Worm (Caenorhabditis elegans): ENCODE data around the gene ops-1.

ops-1 gene

DNA sequence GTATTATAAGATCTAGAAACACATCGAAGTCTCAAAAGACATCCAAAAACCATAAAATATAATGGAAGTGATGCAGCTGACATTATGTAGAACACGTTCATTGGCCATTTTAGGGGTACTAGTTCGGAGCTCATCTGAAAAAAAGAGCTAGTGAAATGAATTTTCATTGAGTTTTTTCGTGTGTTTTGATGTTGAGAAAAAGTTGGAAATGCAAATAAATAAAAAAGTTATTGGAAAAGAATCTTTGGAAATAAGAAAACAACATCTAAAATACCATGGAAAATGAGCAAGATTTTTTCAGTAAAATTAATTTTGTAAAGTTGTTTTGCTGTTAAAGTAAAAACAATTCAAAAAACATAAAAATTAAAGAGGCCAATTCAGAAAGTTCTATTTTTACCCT lies 6.6 kb upstream of the ops-1 start, which contains the start of gene srv-24:
srv-24 (minus strand) TSS at position 101 of the 400 bp plus-strand sequence.
- TF ChIP-seq ets-7 (tag; optimal IDR thresholded peaks at IDR 0.05) (no peak), hnd-1 (tag; optimal IDR thresholded peaks at IDR 0.05) (no peak), hmbx-1 (tag; optimal IDR thresholded peaks at IDR 0.05) (no peak), aly-1 (tag; optimal IDR thresholded peaks at IDR 0.05) (no peak), hmg-4 (GFP tag; optimal IDR thresholded peaks at IDR 0.05) (no peak), flt-1 (GFP tag; IDR thresholded peaks at IDR 0.05) (no peak), F13C5.2 (tag; optimal IDR thresholded peaks at IDR 0.05) (no peak), ceh-36 (tag; optimal IDR thresholded peaks at IDR 0.05) (no peak), ama-1 (optimal IDR thresholded peaks at IDR 0.05) (no peak)

DNA sequence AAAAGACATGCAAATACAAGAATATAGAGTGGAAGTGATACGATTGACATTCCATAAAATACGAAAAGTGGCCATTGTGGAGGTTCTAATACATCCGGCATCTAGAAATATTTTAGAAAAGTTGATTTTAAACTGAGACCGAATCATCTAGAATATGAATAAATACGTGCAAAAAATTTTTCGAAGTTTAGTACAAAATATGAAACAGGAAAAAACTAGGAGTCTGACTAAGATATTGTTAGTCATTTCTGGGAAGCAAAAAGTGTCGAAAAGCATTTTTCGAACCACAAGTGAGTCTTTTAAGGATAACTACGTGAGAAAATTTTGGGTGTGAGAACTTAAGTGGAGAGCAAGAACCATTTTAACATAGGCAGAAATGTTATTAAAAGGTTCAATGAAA lies 2.0 kb downstream of the ops-1 start, which contains the start of gene srv-32:
srv-32 (minus strand) TSS at position 101 of the 400 bp plus-strand sequence.
- TF ChIP-seq B0310.2 (tag; optimal IDR thresholded peaks at IDR 0.05) (no peak), hnd-1 (tag; optimal IDR thresholded peaks at IDR 0.05) (no peak), ets-7 (tag; optimal IDR thresholded peaks at IDR 0.05) (no peak), ceh-36 (tag; optimal IDR thresholded peaks at IDR 0.05) (no peak), pes-1 (GFP tag; IDR thresholded peaks at IDR 0.05) (no peak), ama-1 (optimal IDR thresholded peaks at IDR 0.05) (no peak), flt-1 (GFP tag; IDR thresholded peaks at IDR 0.05) (no peak), hmbx-1 (tag; optimal IDR thresholded peaks at IDR 0.05) (no peak), aly-1 (tag; optimal IDR thresholded peaks at IDR 0.05) (no peak), tbx-11 (GFP tag; IDR thresholded peaks at IDR 0.05) (no peak), tra-4 (tag; optimal IDR thresholded peaks at IDR 0.05) (no peak)

ce11 chrIV:6279392-6279791 lies 4.8 kb downstream of the ops-1 start, which contains the start of gene sams-5:
Gene sams-5, minus strand, starts transcription at chrIV:6279522.
- TF ChIP-seq tbx-37 (GFP tag; conservative IDR thresholded peaks at IDR 0.05) (no peak), B0310.2 (tag; optimal IDR thresholded peaks at IDR 0.05) (no peak), ama-1 (optimal IDR thresholded peaks at IDR 0.05) (no peak), flt-1 (GFP tag; IDR thresholded peaks at IDR 0.05) (no peak), scrt-1 (GFP tag; IDR thresholded peaks at IDR 0.05) (no peak), ceh-36 (tag; optimal IDR thresholded peaks at IDR 0.05) (no peak), hmbx-1 (tag; optimal IDR thresholded peaks at IDR 0.05) (no peak), hmg-4 (GFP tag; optimal IDR thresholded peaks at IDR 0.05) (no peak)

DNA sequence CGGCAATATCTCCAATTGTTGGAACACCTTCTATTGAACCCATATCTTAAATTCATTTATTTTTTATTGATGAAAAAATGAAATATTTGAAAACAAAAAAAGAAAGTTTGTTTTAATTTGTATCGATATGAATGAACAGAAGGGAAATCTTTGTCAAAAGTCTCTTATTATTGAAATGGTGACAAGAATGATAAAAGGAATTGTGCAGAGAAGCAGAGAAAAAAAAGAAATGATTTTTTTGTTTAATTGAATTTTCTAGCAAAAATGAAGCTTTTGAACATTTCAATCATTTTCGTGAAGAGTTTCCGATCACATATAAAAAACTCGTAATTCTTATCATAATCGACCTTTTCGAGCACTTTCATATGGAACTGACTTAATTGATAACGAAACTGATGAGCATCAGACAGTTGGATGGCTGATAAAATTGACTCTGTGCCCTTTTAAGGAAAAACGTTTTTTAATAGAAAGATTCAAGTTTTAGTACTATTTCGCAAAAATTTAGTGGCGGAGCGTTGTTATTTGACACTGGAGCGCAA lies 8.4 kb downstream of the ops-1 start, which contains the start of the genes aat-4 and T13A10.1:
aat-4 (minus strand) TSS at position 51 of the 539 bp plus-strand sequence.
T13A10.1 (plus strand) TSS at position 411 of the 539 bp plus-strand sequence.
- TF ChIP-seq hnd-1 (tag; optimal IDR thresholded peaks at IDR 0.05) (no peak), F13C5.2 (tag; optimal IDR thresholded peaks at IDR 0.05) (no peak), pes-1 (GFP tag; IDR thresholded peaks at IDR 0.05) (no peak), tra-4 (tag; optimal IDR thresholded peaks at IDR 0.05) (no peak), aly-1 (tag; optimal IDR thresholded peaks at IDR 0.05) (no peak), hmg-4 (GFP tag; optimal IDR thresholded peaks at IDR 0.05) (no peak), scrt-1 (GFP tag; IDR thresholded peaks at IDR 0.05) (no peak), ceh-13 (GFP tag; optimal IDR thresholded peaks at IDR 0.05) (no peak), ets-7 (tag; optimal IDR thresholded peaks at IDR 0.05) (no peak), tbx-37 (GFP tag; conservative IDR thresholded peaks at IDR 0.05) (no peak), sea-1 (GFP tag; conservative IDR thresholded peaks at IDR 0.05) (no peak), B0310.2 (tag; optimal IDR thresholded peaks at IDR 0.05) (no peak), tbx-11 (GFP tag; IDR thresholded peaks at IDR 0.05) (no peak), hmbx-1 (tag; optimal IDR thresholded peaks at IDR 0.05) (no peak), ama-1 (optimal IDR thresholded peaks at IDR 0.05) (no peak), ceh-36 (tag; optimal IDR thresholded peaks at IDR 0.05) (no peak), flt-1 (GFP tag; IDR thresholded peaks at IDR 0.05) (no peak)

DNA sequence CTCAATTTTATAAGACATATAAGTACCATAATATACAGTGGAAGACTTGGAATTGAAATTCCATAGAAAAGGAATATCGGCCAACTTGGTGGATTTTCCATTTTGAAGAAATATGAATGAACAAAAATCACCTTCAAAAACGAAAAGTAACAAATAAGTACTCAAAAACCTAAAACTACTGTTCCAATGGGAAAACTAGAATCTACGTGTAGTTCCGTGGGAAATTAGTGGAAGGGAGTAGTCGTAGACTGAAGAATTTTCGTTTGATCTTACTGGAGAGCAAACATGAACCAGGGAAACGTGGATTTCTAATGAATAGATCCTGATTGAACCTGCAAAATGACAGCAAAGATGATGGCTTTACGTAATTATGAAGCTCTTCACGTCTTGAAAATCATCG lies 12.3 kb downstream of the ops-1 start, which contains the start of gene srv-31:
srv-31 (minus strand) TSS at position 101 of the 400 bp plus-strand sequence.
- TF ChIP-seq tbx-11 (GFP tag; IDR thresholded peaks at IDR 0.05) (no peak), ceh-36 (tag; optimal IDR thresholded peaks at IDR 0.05) (no peak), flt-1 (GFP tag; IDR thresholded peaks at IDR 0.05) (no peak), F13C5.2 (tag; optimal IDR thresholded peaks at IDR 0.05) (no peak), ets-7 (tag; optimal IDR thresholded peaks at IDR 0.05) (no peak), hmbx-1 (tag; optimal IDR thresholded peaks at IDR 0.05) (no peak), hnd-1 (tag; optimal IDR thresholded peaks at IDR 0.05) (no peak), hmg-4 (GFP tag; optimal IDR thresholded peaks at IDR 0.05) (no peak), pes-1 (GFP tag; IDR thresholded peaks at IDR 0.05) (no peak), scrt-1 (GFP tag; IDR thresholded peaks at IDR 0.05) (no peak), ceh-13 (GFP tag; optimal IDR thresholded peaks at IDR 0.05) (no peak), B0310.2 (tag; optimal IDR thresholded peaks at IDR 0.05) (no peak), sea-1 (GFP tag; conservative IDR thresholded peaks at IDR 0.05) (no peak), aly-1 (tag; optimal IDR thresholded peaks at IDR 0.05) (no peak), ama-1 (optimal IDR thresholded peaks at IDR 0.05) (no peak), tra-4 (tag; optimal IDR thresholded peaks at IDR 0.05) (no peak), tbx-37 (GFP tag; conservative IDR thresholded peaks at IDR 0.05) (no peak)

ce11 chrIV:6269346-6269745 lies 14.8 kb downstream of the ops-1 start, which contains the start of gene srv-30:
Gene srv-30, minus strand, starts transcription at chrIV:6269446.
- TF ChIP-seq hnd-1 (tag; optimal IDR thresholded peaks at IDR 0.05) (no peak), hmbx-1 (tag; optimal IDR thresholded peaks at IDR 0.05) (no peak), B0310.2 (tag; optimal IDR thresholded peaks at IDR 0.05) (no peak), scrt-1 (GFP tag; IDR thresholded peaks at IDR 0.05) (no peak), tbx-37 (GFP tag; conservative IDR thresholded peaks at IDR 0.05) (no peak), ceh-13 (GFP tag; optimal IDR thresholded peaks at IDR 0.05) (no peak), flt-1 (GFP tag; IDR thresholded peaks at IDR 0.05) (no peak), ets-7 (tag; optimal IDR thresholded peaks at IDR 0.05) (no peak), ceh-36 (tag; optimal IDR thresholded peaks at IDR 0.05) (no peak), F13C5.2 (tag; optimal IDR thresholded peaks at IDR 0.05) (no peak), aly-1 (tag; optimal IDR thresholded peaks at IDR 0.05) (no peak), hmg-4 (GFP tag; optimal IDR thresholded peaks at IDR 0.05) (no peak), pes-1 (GFP tag; IDR thresholded peaks at IDR 0.05) (no peak), tbx-11 (GFP tag; IDR thresholded peaks at IDR 0.05) (no peak), tra-4 (tag; optimal IDR thresholded peaks at IDR 0.05) (no peak), ama-1 (optimal IDR thresholded peaks at IDR 0.05) (no peak), sea-1 (GFP tag; conservative IDR thresholded peaks at IDR 0.05) (no peak)

ce11 chrIV:6266499-6266898 lies 17.7 kb downstream of the ops-1 start, which contains the start of gene srv-29:
Gene srv-29, minus strand, starts transcription at chrIV:6266599.
- TF ChIP-seq flt-1 (GFP tag; IDR thresholded peaks at IDR 0.05): no peak
- TF ChIP-seq B0310.2 (tag; optimal IDR thresholded peaks at IDR 0.05): no peak
- no peak for TF ChIP-seq ceh-13 (GFP tag; optimal IDR thresholded peaks at IDR 0.05)
- no peak for TF ChIP-seq tra-4 (tag; optimal IDR thresholded peaks at IDR 0.05)
- TF ChIP-seq tbx-37 (GFP tag; conservative IDR thresholded peaks at IDR 0.05): no peak
- TF ChIP-seq hmbx-1 (tag; optimal IDR thresholded peaks at IDR 0.05): no peak
- no peak for TF ChIP-seq F13C5.2 (tag; optimal IDR thresholded peaks at IDR 0.05)
- no peak for TF ChIP-seq tbx-11 (GFP tag; IDR thresholded peaks at IDR 0.05)
- TF ChIP-seq sea-1 (GFP tag; conservative IDR thresholded peaks at IDR 0.05): no peak
- TF ChIP-seq ceh-36 (tag; optimal IDR thresholded peaks at IDR 0.05): no peak
- TF ChIP-seq hmg-4 (GFP tag; optimal IDR thresholded peaks at IDR 0.05): no peak
- no peak for TF ChIP-seq ama-1 (optimal IDR thresholded peaks at IDR 0.05)
- no peak for TF ChIP-seq ets-7 (tag; optimal IDR thresholded peaks at IDR 0.05)
- TF ChIP-seq scrt-1 (GFP tag; IDR thresholded peaks at IDR 0.05): no peak
